Worm (Caenorhabditis elegans) whole organism, young adult: ENCODE results near the gene twk-17.

Experiments used
- F23B12.7 ChIP-seq: sonication (generic microtip); optimal IDR thresholded peaks from 2 replicates; lab custom pipeline; 2017; ENCODE audit warnings: missing genetic modification characterization, mild to moderate bottlenecking, missing compliant biosample characterization, antibody characterized with exemption, moderate library complexity; ENCODE audit not compliant: insufficient read depth
- F52B5.7 ChIP-seq: sonication (generic microtip); optimal IDR thresholded peaks from 2 replicates; lab custom pipeline; 2016; ENCODE audit warnings: mild to moderate bottlenecking, missing genetic modification characterization, missing compliant biosample characterization
- aptf-2 ChIP-seq: fragments of 200-800 bp; sonication (Bioruptor generic); conservative IDR thresholded peaks from 2 replicates; pipeline ENCODE4 v1.3.6; 2022; ENCODE audit warnings: missing genetic modification reagents, missing genetic modification characterization, missing compliant biosample characterization
- atf-7 ChIP-seq: sonication (generic microtip); optimal IDR thresholded peaks from 2 replicates; lab custom pipeline; 2017; ENCODE audit warnings: mild to moderate bottlenecking, missing genetic modification characterization, missing compliant biosample characterization
- attf-5 ChIP-seq: fragments of 200-800 bp; sonication (Bioruptor generic); optimal IDR thresholded peaks from 2 replicates; lab custom pipeline; 2018; ENCODE audit warnings: mild to moderate bottlenecking, missing genetic modification characterization, missing compliant biosample characterization
- attf-6 ChIP-seq: fragments of 200-800 bp; sonication (Bioruptor generic); IDR thresholded peaks from 2 replicates; pipeline ENCODE4 v1.3.6; 2022; ENCODE audit warnings: missing genetic modification reagents, missing genetic modification characterization, missing compliant biosample characterization
- bed-2 ChIP-seq: fragments of 200-800 bp; sonication (Bioruptor generic); IDR thresholded peaks from 2 replicates; pipeline ENCODE4 v1.3.6; 2022; ENCODE audit warnings: missing genetic modification reagents, missing genetic modification characterization, missing compliant biosample characterization
- cebp-1 ChIP-seq, 2 experiments: fragments of 200-800 bp in 1 of 2; sonication (Bioruptor generic) in 1 of 2; sonication (generic microtip) in 1 of 2; IDR thresholded peaks in 1 of 2; optimal IDR thresholded peaks in 1 of 2; 2 replicates each; pipeline versions ENCODE4 v1.3.6 to Lab custom; 2017 to 2022; ENCODE audit warnings: missing compliant biosample characterization in 2 of 2, missing genetic modification characterization in 2 of 2, mild to moderate bottlenecking in 1 of 2, missing genetic modification reagents in 1 of 2, moderate library complexity in 1 of 2
- ceh-40 ChIP-seq: fragments of 200-800 bp; sonication (Bioruptor generic); IDR thresholded peaks from 2 replicates; pipeline ENCODE4 v1.3.6; 2022; ENCODE audit warnings: missing genetic modification characterization, missing compliant biosample characterization
- ceh-91 ChIP-seq: fragments of 200-800 bp; sonication (Bioruptor generic); IDR thresholded peaks from 2 replicates; pipeline ENCODE4 v1.3.6; 2022; ENCODE audit warnings: missing genetic modification reagents, missing genetic modification characterization, missing compliant biosample characterization
- chd-7 ChIP-seq: sonication (generic microtip); optimal IDR thresholded peaks from 2 replicates; lab custom pipeline; 2016; ENCODE audit warnings: mild to moderate bottlenecking, missing genetic modification characterization, moderate library complexity, missing compliant biosample characterization
- dox-1 ChIP-seq: fragments of 200-800 bp; sonication (Bioruptor generic); IDR thresholded peaks from 2 replicates; pipeline ENCODE4 v1.3.6; 2022; ENCODE audit warnings: missing genetic modification reagents, missing genetic modification characterization, missing compliant biosample characterization
- lag-1 ChIP-seq: fragments of 200-800 bp; sonication (Bioruptor generic); IDR thresholded peaks from 2 replicates; pipeline ENCODE4 v1.3.6; 2022; ENCODE audit warnings: missing genetic modification reagents, missing genetic modification characterization, missing compliant biosample characterization
- let-607 ChIP-seq, 2 experiments: fragments of 200-800 bp in 1 of 2; sonication (Bioruptor generic) in 1 of 2; sonication (generic microtip) in 1 of 2; optimal IDR thresholded peaks; 2 replicates each; lab custom pipeline; 2016 to 2018; ENCODE audit warnings: mild to moderate bottlenecking in 2 of 2, missing compliant biosample characterization in 2 of 2, missing genetic modification characterization in 2 of 2, moderate library complexity in 2 of 2, missing genotype in 1 of 2
- lin-26 ChIP-seq: fragments of 200-800 bp; sonication (Bioruptor generic); IDR thresholded peaks from 2 replicates; pipeline ENCODE4 v1.3.6; 2022; ENCODE audit warnings: missing genetic modification reagents, missing genetic modification characterization, missing compliant biosample characterization
- lin-40 ChIP-seq: sonication (generic microtip); optimal IDR thresholded peaks from 2 replicates; lab custom pipeline; 2016; ENCODE audit warnings: missing genetic modification characterization, mild to moderate bottlenecking, missing compliant biosample characterization, missing genotype, missing genetic modification reagents
- lsy-27 ChIP-seq: sonication (generic microtip); optimal IDR thresholded peaks from 2 replicates; lab custom pipeline; 2017; ENCODE audit warnings: missing genetic modification characterization, mild to moderate bottlenecking, missing compliant biosample characterization, antibody characterized with exemption, missing genotype, borderline replicate concordance; ENCODE audit not compliant: insufficient read depth
- mes-4 ChIP-seq: sonication (generic microtip); optimal IDR thresholded peaks from 2 replicates; lab custom pipeline; 2016; ENCODE audit warnings: missing genotype, missing genetic modification characterization, missing compliant biosample characterization
- nfyb-1 ChIP-seq: fragments of 200-800 bp; sonication (Bioruptor generic); IDR thresholded peaks from 2 replicates; pipeline ENCODE4 v1.3.6; 2022; ENCODE audit warnings: missing genetic modification reagents, missing genetic modification characterization, missing compliant biosample characterization
- nhr-179 ChIP-seq: sonication (generic microtip); optimal IDR thresholded peaks from 2 replicates; lab custom pipeline; 2016; ENCODE audit warnings: mild to moderate bottlenecking, missing genetic modification characterization, missing compliant biosample characterization
- nhr-80 ChIP-seq: sonication (generic microtip); optimal IDR thresholded peaks from 2 replicates; lab custom pipeline; 2016; ENCODE audit warnings: missing genetic modification characterization, missing compliant biosample characterization
- somi-1 ChIP-seq: fragments of 200-800 bp; sonication (Bioruptor generic); optimal IDR thresholded peaks from 2 replicates; lab custom pipeline; 2018; ENCODE audit warnings: mild to moderate bottlenecking, missing genetic modification characterization, missing compliant biosample characterization
- tbp1 ChIP-seq: fragments of 200-800 bp; sonication (Bioruptor generic); optimal IDR thresholded peaks from 2 replicates; lab custom pipeline; 2018; ENCODE audit warnings: mild to moderate bottlenecking, missing genetic modification characterization, missing compliant biosample characterization
- tbx-9 ChIP-seq: sonication (generic microtip); optimal IDR thresholded peaks from 2 replicates; lab custom pipeline; 2016; ENCODE audit warnings: borderline replicate concordance, missing genetic modification characterization, inconsistent platforms, missing compliant biosample characterization
- zfh-2 ChIP-seq: fragments of 200-800 bp; sonication (Bioruptor generic); conservative IDR thresholded peaks from 2 replicates; pipeline ENCODE4 v1.3.6; 2022; ENCODE audit warnings: missing genetic modification reagents, missing genetic modification characterization, missing compliant biosample characterization
- ztf-25 ChIP-seq: fragments of 200-800 bp; sonication (Bioruptor generic); IDR thresholded peaks from 2 replicates; pipeline ENCODE4 v1.3.6; 2022; ENCODE audit warnings: missing genetic modification reagents, missing genetic modification characterization, missing compliant biosample characterization
- ztf-26 ChIP-seq: sonication (generic microtip); optimal IDR thresholded peaks from 2 replicates; lab custom pipeline; 2017; ENCODE audit warnings: missing genetic modification characterization, missing compliant biosample characterization

Gene twk-17

ce11 chrX:7587741-7588235, 20.1 kb downstream of the twk-17 start:
- no peak for TF ChIP-seq ceh-40 (GFP tag; lab: Robert Waterston, UW)

- TF ChIP-seq lag-1 (GFP tag; lab: Robert Waterston, UW) (no peak), zfh-2 (GFP tag; lab: Robert Waterston, UW) (peak; percentile 52; the same call in 1 of the 2 replicates), ztf-26 (tag; lab: Kevin White, UChicago) (peak; percentile 5), ztf-25 (GFP tag; lab: Robert Waterston, UW) (no peak)
- TF ChIP-seq, all 124 proteins: peak for 2
Observed at ce11 chrX:7586588-7586987, 21.3 kb downstream of the twk-17 start.

- TF ChIP-seq lin-40 (tag; lab: Kevin White, UChicago) (peak; percentile 11), ztf-26 (tag; lab: Kevin White, UChicago) (peak; percentile 24), mes-4 (tag; lab: Kevin White, UChicago) (no peak), lin-26 (GFP tag; lab: Robert Waterston, UW) (0 out of 2 replicates have a peak, but pooled peaks have one; percentile 23)
Observed at ce11 chrX:7585610-7586259, 22.1 kb downstream of the twk-17 start, which contains the start of gene adt-2. adt-2 (plus strand) TSS chrX:7586209.

- TF ChIP-seq tbp1 (GFP tag; lab: Kevin White, UChicago) (no peak), nfyb-1 (GFP tag; lab: Robert Waterston, UW) (no peak), ceh-91 (GFP tag; lab: Robert Waterston, UW) (no peak), bed-2 (no peak)
Observed at ce11 chrX:7583930-7584329, 24.0 kb downstream of the twk-17 start.

- no peak for TF ChIP-seq lsy-27 (tag; lab: Kevin White, UChicago)
- no peak for TF ChIP-seq nhr-179 (tag; lab: Kevin White, UChicago)
- TF ChIP-seq somi-1 (GFP tag; lab: Kevin White, UChicago), result no peak
- no peak for TF ChIP-seq F23B12.7 (tag; lab: Kevin White, UChicago)
- TF ChIP-seq attf-5 (GFP tag; lab: Kevin White, UChicago), result no peak
- TF ChIP-seq chd-7 (tag; lab: Kevin White, UChicago), result no peak
Observed at ce11 chrX:7582223-7582622, 25.7 kb downstream of the twk-17 start.

- TF ChIP-seq tbx-9, result no peak
- no peak for TF ChIP-seq attf-6 (GFP tag; lab: Robert Waterston, UW)
- peak; percentile 87 for TF ChIP-seq nhr-80
- TF ChIP-seq let-607 (tag; optimal IDR thresholded peaks at IDR 0.05; lab: Kevin White, UChicago), result peak; percentile 20 to 46
- TF ChIP-seq F52B5.7, result no peak
- peak; percentile 38 for TF ChIP-seq atf-7 (tag; lab: Kevin White, UChicago)
- no peak for TF ChIP-seq cebp-1 (GFP tag; IDR thresholded peaks at IDR 0.05; lab: Robert Waterston, UW)
- TF ChIP-seq cebp-1 (tag; optimal IDR thresholded peaks at IDR 0.05; lab: Kevin White, UChicago), result peak; percentile 74
- TF ChIP-seq dox-1 (GFP tag; lab: Robert Waterston, UW), result 0 out of 2 replicates have a peak, but pooled peaks have one; percentile 22
- TF ChIP-seq aptf-2 (GFP tag; lab: Robert Waterston, UW), result no peak
Observed at ce11 chrX:7578308-7578707, 29.6 kb downstream of the twk-17 start.
